Fruit fly (Drosophila melanogaster) whole organism, embryonic: Measurements from ENCODE around the gene AcCoAS.

ENCODE experiments used
- CG17568 ChIP-seq: fragments of 200-800 bp; sonication (Bioruptor generic); optimal IDR thresholded peaks from 2 replicates; lab custom pipeline; 2018; ENCODE audit warnings: missing biosample characterization, mild to moderate bottlenecking, missing genetic modification characterization, moderate library complexity
- CG2120 ChIP-seq: fragments of 200-800 bp; sonication (Bioruptor generic); optimal IDR thresholded peaks from 3 replicates; lab custom pipeline; 2016; ENCODE audit warnings: missing biosample characterization, missing genetic modification characterization
- CG2889 ChIP-seq: fragments of 200-800 bp; sonication (Bioruptor generic); IDR thresholded peaks from 3 replicates; pipeline ENCODE4 v1.3.6; 2022; ENCODE audit warnings: missing biosample characterization, missing genetic modification characterization
- CG4707 ChIP-seq: fragments of 200-800 bp; sonication (Bioruptor generic); optimal IDR thresholded peaks from 2 replicates; lab custom pipeline; 2018; ENCODE audit warnings: missing biosample characterization, mild to moderate bottlenecking, missing genetic modification characterization, moderate library complexity
- CG8478 ChIP-seq: fragments of >200 bp; optimal IDR thresholded peaks from 2 replicates; lab custom pipeline; 2018
- D19A ChIP-seq: fragments of 200-800 bp; optimal IDR thresholded peaks from 3 replicates; lab custom pipeline; 2019; ENCODE audit warnings: missing biosample characterization, mild to moderate bottlenecking, missing genetic modification characterization, moderate library complexity
- ERR ChIP-seq: fragments of 200-800 bp; sonication (Bioruptor generic); optimal IDR thresholded peaks from 2 replicates; lab custom pipeline; 2016; ENCODE audit warnings: missing biosample characterization, missing genetic modification characterization
- Lpt ChIP-seq: fragments of >200 bp; optimal IDR thresholded peaks from 2 replicates; lab custom pipeline; 2018; ENCODE audit warnings: missing biosample characterization, missing genetic modification characterization
- NC2β ChIP-seq: fragments of 200-800 bp; sonication (Bioruptor generic); optimal IDR thresholded peaks from 2 replicates; lab custom pipeline; 2016; ENCODE audit warnings: missing biosample characterization, missing genetic modification characterization
- Xbp1 ChIP-seq: fragments of 200-800 bp; sonication (Bioruptor generic); optimal IDR thresholded peaks from 3 replicates; lab custom pipeline; 2016; ENCODE audit warnings: missing biosample characterization, mild to moderate bottlenecking, missing genetic modification characterization
- ap ChIP-seq: fragments of 200-800 bp; sonication (Bioruptor generic); IDR thresholded peaks from 2 replicates; pipeline ENCODE4 v1.3.6; 2022; ENCODE audit warnings: missing biosample characterization, missing genetic modification characterization
- hkb ChIP-seq, 2 experiments: fragments of 200-800 bp in 1 of 2; fragments of >200 bp in 1 of 2; sonication (Bioruptor generic) in 1 of 2; IDR thresholded peaks in 1 of 2; optimal IDR thresholded peaks in 1 of 2; 2 replicates each; pipeline versions ENCODE4 v1.3.6 to Lab custom; 2017 to 2022; ENCODE audit warnings: missing biosample characterization in 1 of 2, missing genetic modification characterization in 1 of 2
- sima ChIP-seq: fragments of 200-800 bp; sonication (Bioruptor generic); optimal IDR thresholded peaks from 2 replicates; lab custom pipeline; 2016; ENCODE audit warnings: missing biosample characterization, missing genetic modification characterization
- zfh1 ChIP-seq: fragments of 200-800 bp; sonication (Bioruptor generic); IDR thresholded peaks from 3 replicates; pipeline ENCODE4 v1.3.6; 2022; ENCODE audit warnings: missing biosample characterization, missing genetic modification characterization

- no peak for TF ChIP-seq zfh1 (GFP tag; lab: Robert Waterston, UW)
- TF ChIP-seq ERR, result no peak
- TF ChIP-seq hkb (optimal IDR thresholded peaks at IDR 0.05; lab: Kevin White, UChicago), result no peak
- TF ChIP-seq hkb (GFP tag; IDR thresholded peaks at IDR 0.05; lab: Robert Waterston, UW), result no peak
- no peak for TF ChIP-seq CG2889
- no peak for TF ChIP-seq CG2120 (GFP tag; lab: Kevin White, UChicago)
- no peak for TF ChIP-seq NC2β (GFP tag; lab: Kevin White, UChicago)
- TF ChIP-seq CG17568 (GFP tag; lab: Kevin White, UChicago), result no peak
- TF ChIP-seq CG8478 (lab: Kevin White, UChicago), result no peak
- TF ChIP-seq CG4707 (GFP tag; lab: Kevin White, UChicago), result no peak
- no peak for TF ChIP-seq Lpt
- no peak for TF ChIP-seq D19A (tag; lab: Kevin White, UChicago)
- no peak for TF ChIP-seq ap (GFP tag; lab: Robert Waterston, UW)
- no peak for TF ChIP-seq sima (GFP tag; lab: Kevin White, UChicago)
- TF ChIP-seq Xbp1, result no peak
Measured at dm6 chr3L:21281706-21282105, 1.7 kb upstream of the AcCoAS start.
